Fruit fly (Drosophila melanogaster) whole organism, embryonic: ENCODE measurements around the gene CG9393.

Experiments
- Atf3 ChIP-seq: fragments of 200-800 bp; sonication (Bioruptor generic); optimal IDR thresholded peaks from 3 replicates; lab custom pipeline; 2016; ENCODE audit warnings: missing biosample characterization, missing genetic modification characterization
- B-H1 ChIP-seq: fragments of 200-800 bp; sonication (Bioruptor generic); IDR thresholded peaks from 3 replicates; pipeline ENCODE4 v1.3.6; 2022; ENCODE audit warnings: missing biosample characterization, missing genetic modification characterization
- B-H2 ChIP-seq: fragments of 200-800 bp; sonication (Bioruptor generic); optimal IDR thresholded peaks from 2 replicates; lab custom pipeline; 2018; ENCODE audit warnings: missing biosample characterization, mild to moderate bottlenecking, missing genetic modification characterization
- CG1024 ChIP-seq: fragments of 200-800 bp; sonication (Bioruptor generic); IDR thresholded peaks from 2 replicates; pipeline ENCODE4 v1.3.6; 2022; ENCODE audit warnings: missing biosample characterization, missing genetic modification characterization
- CG10366 ChIP-seq: fragments of 200-800 bp; sonication (Bioruptor generic); IDR thresholded peaks from 2 replicates; pipeline ENCODE4 v1.3.6; 2022; ENCODE audit warnings: missing biosample characterization, missing genetic modification characterization
- CG11085 ChIP-seq: fragments of 200-800 bp; sonication (Bioruptor generic); IDR thresholded peaks from 2 replicates; pipeline ENCODE4 v1.3.6; 2022; ENCODE audit warnings: missing biosample characterization, missing genetic modification characterization
- CG11504 ChIP-seq: fragments of 200-800 bp; sonication (Bioruptor generic); optimal IDR thresholded peaks from 3 replicates; lab custom pipeline; 2019; ENCODE audit warnings: missing biosample characterization, mild to moderate bottlenecking, missing genetic modification characterization, moderate library complexity
- CG12942 ChIP-seq: fragments of 200-800 bp; sonication (Bioruptor generic); optimal IDR thresholded peaks from 3 replicates; lab custom pipeline; 2016; ENCODE audit warnings: missing biosample characterization, missing genetic modification characterization
- CG14860 ChIP-seq: fragments of 200-800 bp; sonication (Bioruptor generic); IDR thresholded peaks from 3 replicates; pipeline ENCODE4 v1.3.6; 2022; ENCODE audit warnings: missing biosample characterization, missing genetic modification characterization; ENCODE audit not compliant: partially characterized antibody
- CG15479 ChIP-seq: fragments of 200-800 bp; sonication (Bioruptor generic); optimal IDR thresholded peaks from 3 replicates; lab custom pipeline; 2019; ENCODE audit warnings: missing biosample characterization, mild to moderate bottlenecking, missing genetic modification characterization, moderate library complexity
- CG17612 ChIP-seq: fragments of 200-800 bp; sonication (Bioruptor generic); IDR thresholded peaks from 2 replicates; pipeline ENCODE4 v1.3.6; 2022; ENCODE audit warnings: missing biosample characterization, missing genetic modification characterization
- CG1832 ChIP-seq: fragments of 200-800 bp; sonication (Bioruptor generic); optimal IDR thresholded peaks from 2 replicates; lab custom pipeline; 2017; ENCODE audit warnings: missing biosample characterization, mild to moderate bottlenecking, missing genetic modification characterization, inconsistent platforms
- CG2120 ChIP-seq: fragments of 200-800 bp; sonication (Bioruptor generic); optimal IDR thresholded peaks from 3 replicates; lab custom pipeline; 2016; ENCODE audit warnings: missing biosample characterization, missing genetic modification characterization
- CG2202 ChIP-seq: fragments of 200-800 bp; sonication (Bioruptor generic); optimal IDR thresholded peaks from 2 replicates; lab custom pipeline; 2018; ENCODE audit warnings: missing biosample characterization, mild to moderate bottlenecking, missing genetic modification characterization
- CG2678 ChIP-seq: fragments of 200-800 bp; sonication (Bioruptor generic); optimal IDR thresholded peaks from 3 replicates; lab custom pipeline; 2019; ENCODE audit warnings: missing biosample characterization, mild to moderate bottlenecking, missing genetic modification characterization, moderate library complexity
- CG31441 ChIP-seq: fragments of 200-800 bp; sonication (Bioruptor generic); IDR thresholded peaks from 2 replicates; pipeline ENCODE4 v1.3.6; 2022; ENCODE audit warnings: missing biosample characterization, missing genetic modification characterization
- CG3726 ChIP-seq: fragments of 200-800 bp; sonication (Bioruptor generic); IDR thresholded peaks from 3 replicates; pipeline ENCODE4, ENCODE4 v1.3.6; 2022; ENCODE audit warnings: missing biosample characterization, missing genetic modification characterization
- CG3847 ChIP-seq: fragments of 200-800 bp; sonication (Bioruptor generic); IDR thresholded peaks from 2 replicates; pipeline ENCODE4 v1.3.6; 2022; ENCODE audit warnings: missing biosample characterization, missing genetic modification characterization
- CG4282 ChIP-seq: fragments of 200-800 bp; sonication (Bioruptor generic); optimal IDR thresholded peaks from 2 replicates; lab custom pipeline; 2016; ENCODE audit warnings: missing biosample characterization, missing genetic modification characterization
- CG4820 ChIP-seq: fragments of 200-800 bp; sonication (Bioruptor generic); optimal IDR thresholded peaks from 3 replicates; lab custom pipeline; 2016; ENCODE audit warnings: missing biosample characterization, missing genetic modification characterization
- CHES-1-like ChIP-seq: fragments of 200-800 bp; sonication (Bioruptor generic); optimal IDR thresholded peaks from 2 replicates; lab custom pipeline; 2016; ENCODE audit warnings: missing biosample characterization, missing genetic modification characterization
- Eip74EF ChIP-seq, 2 experiments: fragments of 200-800 bp in 1 of 2; fragments of >200 bp in 1 of 2; sonication (Bioruptor generic) in 1 of 2; optimal IDR thresholded peaks; 2 replicates each; lab custom pipeline; 2017 to 2019; ENCODE audit warnings: missing biosample characterization in 2 of 2, missing genetic modification characterization in 2 of 2, mild to moderate bottlenecking in 1 of 2, moderate library complexity in 1 of 2
- GATAe ChIP-seq: fragments of 200-800 bp; sonication (Bioruptor generic); conservative IDR thresholded peaks from 2 replicates; pipeline ENCODE4 v1.3.6; 2022; ENCODE audit warnings: missing biosample characterization, missing genetic modification characterization
- Gsc ChIP-seq: fragments of 200-800 bp; sonication (Bioruptor generic); IDR thresholded peaks from 2 replicates; pipeline ENCODE4 v1.3.6; 2022; ENCODE audit warnings: missing biosample characterization, missing genetic modification characterization
- Hey ChIP-seq: fragments of 200-800 bp; sonication (Bioruptor generic); optimal IDR thresholded peaks from 3 replicates; lab custom pipeline; 2018; ENCODE audit warnings: missing biosample characterization, mild to moderate bottlenecking, missing genetic modification characterization
- HmgZ ChIP-seq: fragments of 200-800 bp; sonication (Bioruptor generic); optimal IDR thresholded peaks from 2 replicates; lab custom pipeline; 2018; ENCODE audit warnings: missing biosample characterization, mild to moderate bottlenecking, missing genetic modification characterization
- Hmr ChIP-seq: fragments of 200-800 bp; sonication (Bioruptor generic); optimal IDR thresholded peaks from 3 replicates; lab custom pipeline; 2017; ENCODE audit warnings: mild to moderate bottlenecking, missing biosample characterization, missing genetic modification reagents, missing genetic modification characterization
- Hr39 ChIP-seq: fragments of >200 bp; optimal IDR thresholded peaks from 2 replicates; lab custom pipeline; 2017
- Med ChIP-seq: fragments of 200-800 bp; sonication (Bioruptor generic); peaks from one replicate; lab custom pipeline; 2016; ENCODE audit warnings: missing biosample characterization, missing genetic modification characterization, mild to moderate bottlenecking, inconsistent platforms, moderate library complexity
- NC2β ChIP-seq: fragments of 200-800 bp; sonication (Bioruptor generic); optimal IDR thresholded peaks from 2 replicates; lab custom pipeline; 2016; ENCODE audit warnings: missing biosample characterization, missing genetic modification characterization
- Opbp ChIP-seq: fragments of 200-800 bp; sonication (Bioruptor generic); IDR thresholded peaks from 3 replicates; pipeline ENCODE4 v1.3.6; 2022; ENCODE audit warnings: missing biosample characterization, missing genetic modification characterization; ENCODE audit not compliant: partially characterized antibody
- Optix ChIP-seq: fragments of 200-800 bp; sonication (Bioruptor generic); IDR thresholded peaks from 3 replicates; pipeline ENCODE4 v1.3.6; 2022; ENCODE audit warnings: missing biosample characterization, missing genetic modification characterization
- Rfx ChIP-seq: fragments of 200-800 bp; sonication (Bioruptor generic); IDR thresholded peaks from 2 replicates; pipeline ENCODE4 v1.3.6; 2022; ENCODE audit warnings: missing biosample characterization, missing genetic modification characterization
- Xrp1 ChIP-seq: fragments of 200-800 bp; sonication (Bioruptor generic); IDR thresholded peaks from 2 replicates; pipeline ENCODE4 v1.3.6; 2022; ENCODE audit warnings: missing biosample characterization, missing genetic modification characterization
- ab ChIP-seq: fragments of 200-800 bp; sonication (Bioruptor generic); optimal IDR thresholded peaks from 2 replicates; lab custom pipeline; 2016; ENCODE audit warnings: missing biosample characterization, missing genetic modification characterization
- ara ChIP-seq: fragments of 200-800 bp; sonication (Bioruptor generic); IDR thresholded peaks from 2 replicates; pipeline ENCODE4 v1.3.6; 2022; ENCODE audit warnings: missing biosample characterization, missing genetic modification characterization
- cad ChIP-seq: fragments of >200 bp; optimal IDR thresholded peaks from 2 replicates; lab custom pipeline; 2017; ENCODE audit warnings: missing biosample characterization, missing genetic modification characterization
- dmrt11E ChIP-seq: fragments of 200-800 bp; sonication (Bioruptor generic); optimal IDR thresholded peaks from 3 replicates; lab custom pipeline; 2018; ENCODE audit warnings: missing biosample characterization, mild to moderate bottlenecking, missing genetic modification characterization, moderate library complexity
- dysf ChIP-seq: fragments of 200-800 bp; sonication (Bioruptor generic); IDR thresholded peaks from 3 replicates; pipeline ENCODE4 v1.3.6; 2022; ENCODE audit warnings: missing biosample characterization, missing genetic modification characterization
- ems ChIP-seq: fragments of 200-800 bp; sonication (Bioruptor generic); optimal IDR thresholded peaks from 3 replicates; lab custom pipeline; 2016; ENCODE audit warnings: missing biosample characterization, missing genetic modification characterization
- eve ChIP-seq, 2 experiments: fragments of >200 bp; optimal IDR thresholded peaks; 2 replicates each; lab custom pipeline; 2017; ENCODE audit warnings: missing biosample characterization in 2 of 2, missing genetic modification characterization in 2 of 2
- eyg ChIP-seq: fragments of 200-800 bp; sonication (Bioruptor generic); optimal IDR thresholded peaks from 3 replicates; lab custom pipeline; 2016; ENCODE audit warnings: missing biosample characterization, missing genetic modification characterization
- mirr ChIP-seq: fragments of 200-800 bp; sonication (Bioruptor generic); optimal IDR thresholded peaks from 3 replicates; lab custom pipeline; 2018; ENCODE audit warnings: missing biosample characterization, mild to moderate bottlenecking, missing genetic modification characterization
- mld ChIP-seq: fragments of 200-800 bp; sonication (Bioruptor generic); IDR thresholded peaks from 3 replicates; pipeline ENCODE4 v1.3.6; 2022; ENCODE audit warnings: missing biosample characterization, missing genetic modification characterization; ENCODE audit not compliant: partially characterized antibody
- pfk ChIP-seq: fragments of 200-800 bp; sonication (Bioruptor generic); optimal IDR thresholded peaks from 2 replicates; lab custom pipeline; 2018; ENCODE audit warnings: missing biosample characterization, mild to moderate bottlenecking, missing genetic modification characterization, moderate library complexity
- ro ChIP-seq: fragments of 200-800 bp; sonication (Bioruptor generic); IDR thresholded peaks from 2 replicates; pipeline ENCODE4 v1.3.6; 2022; ENCODE audit warnings: missing biosample characterization, missing genetic modification characterization
- tin ChIP-seq: fragments of 200-800 bp; sonication (Bioruptor generic); optimal IDR thresholded peaks from 3 replicates; lab custom pipeline; 2016; ENCODE audit warnings: missing biosample characterization, missing genetic modification characterization
- twi ChIP-seq: fragments of 200-800 bp; optimal IDR thresholded peaks from 2 replicates; lab custom pipeline; 2019; ENCODE audit warnings: missing biosample characterization, mild to moderate bottlenecking, missing genetic modification characterization, moderate library complexity
- wek ChIP-seq: fragments of 200-800 bp; sonication (Bioruptor generic); optimal IDR thresholded peaks from 3 replicates; lab custom pipeline; 2018; ENCODE audit warnings: missing biosample characterization, mild to moderate bottlenecking, missing genetic modification characterization, moderate library complexity
- zfh2 ChIP-seq: fragments of 200-800 bp; sonication (Bioruptor generic); optimal IDR thresholded peaks from 2 replicates; lab custom pipeline; 2016; ENCODE audit warnings: missing biosample characterization, missing genetic modification characterization

Gene CG9393

DNA sequence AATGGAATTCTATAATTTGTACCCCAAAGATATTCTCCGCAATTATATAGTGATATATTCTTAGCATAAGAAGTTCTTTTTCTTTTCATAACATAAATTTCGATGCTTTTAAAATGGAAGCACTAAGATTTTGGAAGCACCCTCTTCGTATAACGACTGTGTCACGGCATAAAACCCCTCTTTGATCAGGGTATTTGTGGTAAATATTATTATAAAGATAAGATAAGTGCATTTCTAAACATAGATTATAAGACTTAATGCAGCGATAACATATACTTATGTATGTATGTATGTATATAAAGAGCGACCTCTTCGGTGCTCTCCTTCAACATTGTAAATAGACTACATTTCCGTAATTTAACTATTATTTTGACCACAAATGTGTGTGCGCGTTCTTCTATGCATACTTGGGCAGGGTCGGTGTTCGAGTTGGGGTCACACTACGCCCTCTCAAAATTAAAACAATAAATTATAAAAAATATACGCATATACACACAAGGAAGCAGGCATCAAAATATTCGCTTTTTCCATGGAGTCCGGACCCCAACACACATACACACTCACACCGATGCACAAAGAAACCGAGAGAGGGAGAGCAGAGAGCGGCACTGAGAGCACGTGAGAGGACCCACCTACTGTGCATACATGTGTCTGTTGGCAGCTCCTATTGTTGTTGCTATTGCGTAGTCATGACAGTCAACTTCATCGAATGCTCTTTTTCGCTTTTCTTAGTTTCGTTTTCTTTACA, 13.0 kb downstream of the CG9393 start (continued):
- TF ChIP-seq Opbp (GFP tag; lab: Robert Waterston, UW) (no peak), CG3726 (GFP tag; lab: Robert Waterston, UW) (no peak), CG2202 (tag; lab: Kevin White, UChicago) (peak; percentile 22), pfk (GFP tag; lab: Kevin White, UChicago) (no peak), CG14860 (GFP tag; lab: Robert Waterston, UW) (no peak), B-H1 (GFP tag; lab: Robert Waterston, UW) (no peak), CG4820 (GFP tag; lab: Kevin White, UChicago) (no peak), eyg (GFP tag; lab: Kevin White, UChicago) (no peak), CG12942 (GFP tag; lab: Kevin White, UChicago) (no peak), zfh2 (GFP tag; lab: Kevin White, UChicago) (no peak), Optix (GFP tag; lab: Robert Waterston, UW) (no peak)

dm6 chr3R:9548769-9549168, 14.7 kb downstream of the CG9393 start:
- TF ChIP-seq CG11504 (tag; lab: Kevin White, UChicago) (no peak), ab (GFP tag; lab: Kevin White, UChicago) (no peak), CG17612 (GFP tag; lab: Robert Waterston, UW) (no peak), CG2678 (tag; lab: Kevin White, UChicago) (no peak), B-H2 (GFP tag; lab: Kevin White, UChicago) (no peak), GATAe (peak; percentile 80), CG2120 (GFP tag; lab: Kevin White, UChicago) (no peak), Hey (peak; percentile 81), Gsc (GFP tag; lab: Robert Waterston, UW) (no peak), CG4282 (GFP tag; lab: Kevin White, UChicago) (no peak), HmgZ (tag; lab: Kevin White, UChicago) (peak; percentile 32), ara (GFP tag; lab: Robert Waterston, UW) (no peak), NC2β (GFP tag; lab: Kevin White, UChicago) (no peak), Rfx (GFP tag; lab: Robert Waterston, UW) (no peak), mirr (GFP tag; lab: Kevin White, UChicago) (peak; percentile 12), Hmr (GFP tag; lab: Kevin White, UChicago) (no peak), Xrp1 (no peak), Eip74EF (GFP tag; optimal IDR thresholded peaks at IDR 0.05; lab: Kevin White, UChicago) (no peak), eve (GFP tag; optimal IDR thresholded peaks at IDR 0.05; lab: Kevin White, UChicago) (no peak), CHES-1-like (no peak), tin (GFP tag; lab: Kevin White, UChicago) (no peak), mld (GFP tag; lab: Robert Waterston, UW) (no peak), CG1832 (GFP tag; lab: Kevin White, UChicago) (no peak), Hr39 (lab: Kevin White, UChicago) (no peak), CG3847 (no peak), CG31441 (GFP tag; lab: Robert Waterston, UW) (no peak), dysf (GFP tag; lab: Robert Waterston, UW) (no peak), ro (no peak), cad (GFP tag; lab: Kevin White, UChicago) (no peak), wek (GFP tag; lab: Kevin White, UChicago) (peak; percentile 15), Atf3 (GFP tag; lab: Kevin White, UChicago) (no peak), dmrt11E (tag; lab: Kevin White, UChicago) (no peak), twi (tag; lab: Kevin White, UChicago) (peak; percentile 70), ems (no peak), CG1024 (no peak), Med (GFP tag; lab: Kevin White, UChicago) (peak; percentile 26), CG15479 (GFP tag; lab: Kevin White, UChicago) (peak; percentile 18), CG11085 (no peak), CG10366 (GFP tag; lab: Robert Waterston, UW) (no peak)
